Worm (Caenorhabditis elegans) whole organism, midembryonic: ENCODE measurements around the gene C14A6.3.

ENCODE experiments used
- T22C8.4 ChIP-seq: fragments of 200-800 bp; sonication (Bioruptor generic); IDR thresholded peaks from 2 replicates; pipeline ENCODE4 v1.3.6; 2022; ENCODE audit warnings: missing genetic modification characterization, missing compliant biosample characterization
- cog-1 ChIP-seq: sonication (generic microtip); optimal IDR thresholded peaks from 2 replicates; lab custom pipeline; 2016; ENCODE audit warnings: missing genetic modification characterization, missing compliant biosample characterization
- flt-1 ChIP-seq: fragments of 200-800 bp; sonication (Bioruptor generic); IDR thresholded peaks from 2 replicates; pipeline ENCODE4 v1.3.6; 2022; ENCODE audit warnings: missing genetic modification characterization, missing compliant biosample characterization
- klf-2 ChIP-seq: fragments of 200-800 bp; sonication (Bioruptor generic); conservative IDR thresholded peaks from 2 replicates; pipeline ENCODE4 v1.3.6; 2022; ENCODE audit warnings: missing genetic modification reagents, missing genetic modification characterization, missing compliant biosample characterization
- med-1 ChIP-seq: sonication (generic microtip); optimal IDR thresholded peaks from 2 replicates; lab custom pipeline; 2017; ENCODE audit warnings: missing genetic modification characterization, mild to moderate bottlenecking, missing compliant biosample characterization, antibody characterized with exemption, missing genetic modification reagents; ENCODE audit not compliant: insufficient read depth
- ref-1 ChIP-seq: fragments of 200-800 bp; sonication (Bioruptor generic); conservative IDR thresholded peaks from 2 replicates; pipeline ENCODE4 v1.3.6; 2022; ENCODE audit warnings: missing genetic modification reagents, missing genetic modification characterization, missing compliant biosample characterization
- tab-1 ChIP-seq: fragments of 200-800 bp; sonication (Bioruptor generic); IDR thresholded peaks from 2 replicates; pipeline ENCODE4 v1.3.6; 2022; ENCODE audit warnings: missing genetic modification characterization, missing compliant biosample characterization
- ztf-23 ChIP-seq: fragments of 200-800 bp; sonication (Bioruptor generic); IDR thresholded peaks from 2 replicates; pipeline ENCODE4 v1.3.6; 2022; ENCODE audit warnings: missing genetic modification reagents, missing genetic modification characterization, missing compliant biosample characterization
- ztf-29 ChIP-seq: fragments of 200-800 bp; sonication (Bioruptor generic); IDR thresholded peaks from 2 replicates; pipeline ENCODE4 v1.3.6; 2022; ENCODE audit warnings: missing genetic modification reagents, missing genetic modification characterization, missing compliant biosample characterization

The C14A6.3 gene

ce11 chrV:18144442-18144841, 1.7 kb upstream of the C14A6.3 start:
- TF ChIP-seq klf-2: no peak
- TF ChIP-seq tab-1 (GFP tag; lab: Robert Waterston, UW): no peak
- no peak for TF ChIP-seq ref-1 (GFP tag; lab: Robert Waterston, UW)
- no peak for TF ChIP-seq flt-1 (GFP tag; lab: Robert Waterston, UW)
- no peak for TF ChIP-seq T22C8.4 (GFP tag; lab: Robert Waterston, UW)
- TF ChIP-seq ztf-23 (GFP tag; lab: Robert Waterston, UW): no peak
- no peak for TF ChIP-seq cog-1 (tag; lab: Kevin White, UChicago)
- TF ChIP-seq ztf-29 (GFP tag; lab: Robert Waterston, UW): no peak
- no peak for TF ChIP-seq med-1 (GFP tag; lab: Kevin White, UChicago)

ce11 chrV:18157707-18158106, 11.5 kb downstream of the C14A6.3 start, which contains the start of gene clec-48:
Gene clec-48, plus strand, starts transcription at chrV:18158026.
- TF ChIP-seq klf-2 (no peak), ztf-29 (GFP tag; lab: Robert Waterston, UW) (no peak), ztf-23 (GFP tag; lab: Robert Waterston, UW) (no peak), med-1 (GFP tag; lab: Kevin White, UChicago) (no peak), cog-1 (tag; lab: Kevin White, UChicago) (no peak), T22C8.4 (GFP tag; lab: Robert Waterston, UW) (no peak), flt-1 (GFP tag; lab: Robert Waterston, UW) (no peak)

- no peak for TF ChIP-seq flt-1 (GFP tag; lab: Robert Waterston, UW)
- TF ChIP-seq ztf-29 (GFP tag; lab: Robert Waterston, UW): no peak
- no peak for TF ChIP-seq ztf-23 (GFP tag; lab: Robert Waterston, UW)
- no peak for TF ChIP-seq klf-2
- no peak for TF ChIP-seq med-1 (GFP tag; lab: Kevin White, UChicago)
- TF ChIP-seq T22C8.4 (GFP tag; lab: Robert Waterston, UW): no peak
- TF ChIP-seq ref-1 (GFP tag; lab: Robert Waterston, UW): no peak
- no peak for TF ChIP-seq cog-1 (tag; lab: Kevin White, UChicago)
- TF ChIP-seq tab-1 (GFP tag; lab: Robert Waterston, UW): no peak
Observed at ce11 chrV:18158172-18158571, 12.0 kb downstream of the C14A6.3 start.

ce11 chrV:18161228-18161627, 15.1 kb downstream of the C14A6.3 start, which contains the start of gene C14A6.13:
Gene C14A6.13, minus strand, starts transcription at chrV:18161328.
- TF ChIP-seq flt-1 (GFP tag; lab: Robert Waterston, UW) (no peak), ref-1 (GFP tag; lab: Robert Waterston, UW) (no peak), tab-1 (GFP tag; lab: Robert Waterston, UW) (no peak), ztf-23 (GFP tag; lab: Robert Waterston, UW) (no peak), ztf-29 (GFP tag; lab: Robert Waterston, UW) (no peak), klf-2 (no peak), med-1 (GFP tag; lab: Kevin White, UChicago) (no peak), cog-1 (tag; lab: Kevin White, UChicago) (no peak), T22C8.4 (GFP tag; lab: Robert Waterston, UW) (no peak)

ce11 chrV:18162568-18162967, 16.4 kb downstream of the C14A6.3 start, which contains the start of gene C14A6.12:
Gene C14A6.12, minus strand, starts transcription at chrV:18162668.
- no peak for TF ChIP-seq ref-1 (GFP tag; lab: Robert Waterston, UW)
- TF ChIP-seq T22C8.4 (GFP tag; lab: Robert Waterston, UW): no peak
- TF ChIP-seq tab-1 (GFP tag; lab: Robert Waterston, UW): no peak
- no peak for TF ChIP-seq flt-1 (GFP tag; lab: Robert Waterston, UW)
- no peak for TF ChIP-seq ztf-23 (GFP tag; lab: Robert Waterston, UW)
- no peak for TF ChIP-seq med-1 (GFP tag; lab: Kevin White, UChicago)
- no peak for TF ChIP-seq ztf-29 (GFP tag; lab: Robert Waterston, UW)
- no peak for TF ChIP-seq cog-1 (tag; lab: Kevin White, UChicago)
- no peak for TF ChIP-seq klf-2

- no peak for TF ChIP-seq ztf-29 (GFP tag; lab: Robert Waterston, UW)
Observed at ce11 chrV:18163434-18163833, 17.3 kb downstream of the C14A6.3 start.

- no peak for TF ChIP-seq cog-1 (tag; lab: Kevin White, UChicago)
- no peak for TF ChIP-seq klf-2
Observed at ce11 chrV:18164758-18165157, 18.6 kb downstream of the C14A6.3 start, which contains the start of gene C14A6.5. Gene C14A6.5, minus strand, starts transcription at chrV:18164858.

ce11 chrV:18167161-18167560, 21.0 kb downstream of the C14A6.3 start, which contains the start of gene C14A6.6:
Gene C14A6.6, minus strand, starts transcription at chrV:18167261.
- no peak for TF ChIP-seq ztf-29 (GFP tag; lab: Robert Waterston, UW)
- TF ChIP-seq tab-1 (GFP tag; lab: Robert Waterston, UW): no peak
- TF ChIP-seq flt-1 (GFP tag; lab: Robert Waterston, UW): no peak
- no peak for TF ChIP-seq ztf-23 (GFP tag; lab: Robert Waterston, UW)
- no peak for TF ChIP-seq cog-1 (tag; lab: Kevin White, UChicago)
- TF ChIP-seq T22C8.4 (GFP tag; lab: Robert Waterston, UW): no peak
- TF ChIP-seq klf-2: no peak
- TF ChIP-seq ref-1 (GFP tag; lab: Robert Waterston, UW): no peak
- no peak for TF ChIP-seq med-1 (GFP tag; lab: Kevin White, UChicago)

ce11 chrV:18168266-18168665, 22.1 kb downstream of the C14A6.3 start, which contains the start of gene C14A6.7:
Gene C14A6.7, minus strand, starts transcription at chrV:18168366.
- TF ChIP-seq cog-1 (tag; lab: Kevin White, UChicago): no peak
- TF ChIP-seq ref-1 (GFP tag; lab: Robert Waterston, UW): no peak
- TF ChIP-seq T22C8.4 (GFP tag; lab: Robert Waterston, UW): no peak

ce11 chrV:18171568-18171967, 25.4 kb downstream of the C14A6.3 start, which contains the start of gene C14A6.8:
Gene C14A6.8, minus strand, starts transcription at chrV:18171668.
- no peak for TF ChIP-seq klf-2
- no peak for TF ChIP-seq ztf-29 (GFP tag; lab: Robert Waterston, UW)
- TF ChIP-seq ref-1 (GFP tag; lab: Robert Waterston, UW): no peak
- TF ChIP-seq ztf-23 (GFP tag; lab: Robert Waterston, UW): no peak
- TF ChIP-seq tab-1 (GFP tag; lab: Robert Waterston, UW): no peak
- no peak for TF ChIP-seq flt-1 (GFP tag; lab: Robert Waterston, UW)
- no peak for TF ChIP-seq med-1 (GFP tag; lab: Kevin White, UChicago)
- no peak for TF ChIP-seq T22C8.4 (GFP tag; lab: Robert Waterston, UW)
- no peak for TF ChIP-seq cog-1 (tag; lab: Kevin White, UChicago)
